Fruit fly (Drosophila melanogaster) whole organism, embryonic: Measurements from ENCODE around the gene CG8564.
A peak's percentile ranks its signal among the peaks of the same experiment; 100 is the strongest.

Source experiments
- Adf1 ChIP-seq: fragments of 200-800 bp; sonication (Bioruptor generic); IDR thresholded peaks from 2 replicates; pipeline ENCODE4 v1.3.6; 2022; ENCODE audit warnings: missing biosample characterization, missing genetic modification characterization
- Bgb ChIP-seq: fragments of 200-800 bp; sonication (Bioruptor generic); IDR thresholded peaks from 2 replicates; pipeline ENCODE4 v1.3.6; 2022; ENCODE audit warnings: missing biosample characterization, missing genetic modification characterization; ENCODE audit not compliant: partially characterized antibody
- CG10462 ChIP-seq: fragments of 200-800 bp; sonication (Bioruptor generic); optimal IDR thresholded peaks from 2 replicates; lab custom pipeline; 2016; ENCODE audit warnings: missing biosample characterization, missing genetic modification characterization
- CG12236 ChIP-seq: fragments of 200-800 bp; sonication (Bioruptor generic); optimal IDR thresholded peaks from 2 replicates; lab custom pipeline; 2016; ENCODE audit warnings: missing biosample characterization, missing genetic modification characterization
- CG12391 ChIP-seq: fragments of 200-800 bp; sonication (Bioruptor generic); optimal IDR thresholded peaks from 3 replicates; lab custom pipeline; 2018; ENCODE audit warnings: missing biosample characterization, mild to moderate bottlenecking, missing genetic modification characterization, moderate library complexity
- CG12659 ChIP-seq: fragments of 200-800 bp; sonication (Bioruptor generic); optimal IDR thresholded peaks from 3 replicates; lab custom pipeline; 2017; ENCODE audit warnings: mild to moderate bottlenecking, missing biosample characterization, missing genetic modification reagents, missing genetic modification characterization
- CG12942 ChIP-seq: fragments of 200-800 bp; sonication (Bioruptor generic); optimal IDR thresholded peaks from 3 replicates; lab custom pipeline; 2016; ENCODE audit warnings: missing biosample characterization, missing genetic modification characterization
- CG18764 ChIP-seq: fragments of 200-800 bp; sonication (Bioruptor generic); optimal IDR thresholded peaks from 3 replicates; lab custom pipeline; 2016; ENCODE audit warnings: missing biosample characterization, missing genetic modification characterization
- CG32532 ChIP-seq: fragments of 200-800 bp; sonication (Bioruptor generic); IDR thresholded peaks from 2 replicates; pipeline ENCODE4 v1.3.6; 2022; ENCODE audit warnings: missing biosample characterization, missing genetic modification characterization
- CG32767 ChIP-seq: fragments of 200-800 bp; sonication (Bioruptor generic); IDR thresholded peaks from 2 replicates; pipeline ENCODE4 v1.3.6; 2022; ENCODE audit warnings: missing biosample characterization, missing genetic modification characterization
- CG4730 ChIP-seq: fragments of 200-800 bp; sonication (Bioruptor generic); IDR thresholded peaks from 2 replicates; pipeline ENCODE4 v1.3.6; 2022; ENCODE audit warnings: missing biosample characterization, missing genetic modification characterization
- CG6765 ChIP-seq: fragments of 200-800 bp; sonication (Bioruptor generic); optimal IDR thresholded peaks from 3 replicates; lab custom pipeline; 2017; ENCODE audit warnings: missing biosample characterization, mild to moderate bottlenecking, missing genetic modification characterization
- CG7271 ChIP-seq: fragments of 200-800 bp; sonication (Bioruptor generic); optimal IDR thresholded peaks from 2 replicates; lab custom pipeline; 2018; ENCODE audit warnings: missing biosample characterization, mild to moderate bottlenecking, missing genetic modification characterization, moderate library complexity
- CG7357 ChIP-seq: fragments of 200-800 bp; sonication (Bioruptor generic); IDR thresholded peaks from 3 replicates; pipeline ENCODE4 v1.3.6; 2022; ENCODE audit warnings: missing biosample characterization, missing genetic modification characterization
- CG7786 ChIP-seq: fragments of 200-800 bp; sonication (Bioruptor generic); optimal IDR thresholded peaks from 2 replicates; lab custom pipeline; 2016; ENCODE audit warnings: missing biosample characterization, missing genetic modification characterization
- CG9215 ChIP-seq: fragments of 200-800 bp; sonication (Bioruptor generic); IDR thresholded peaks from 2 replicates; pipeline ENCODE4 v1.3.6; 2022; ENCODE audit warnings: missing biosample characterization, missing genetic modification characterization
- CG9876 ChIP-seq: fragments of 200-800 bp; sonication (Bioruptor generic); optimal IDR thresholded peaks from 2 replicates; lab custom pipeline; 2016; ENCODE audit warnings: missing biosample characterization, missing genetic modification characterization
- Dad ChIP-seq: fragments of 200-800 bp; sonication (Bioruptor generic); optimal IDR thresholded peaks from 3 replicates; lab custom pipeline; 2016; ENCODE audit warnings: missing biosample characterization, missing genetic modification characterization
- Fer1 ChIP-seq: fragments of 200-800 bp; sonication (Bioruptor generic); optimal IDR thresholded peaks from 2 replicates; lab custom pipeline; 2017; ENCODE audit warnings: missing biosample characterization, mild to moderate bottlenecking, missing genetic modification characterization
- Hey ChIP-seq: fragments of 200-800 bp; sonication (Bioruptor generic); optimal IDR thresholded peaks from 3 replicates; lab custom pipeline; 2018; ENCODE audit warnings: missing biosample characterization, mild to moderate bottlenecking, missing genetic modification characterization
- Hr78 ChIP-seq, 2 experiments: fragments of 200-800 bp in 1 of 2; fragments of >200 bp in 1 of 2; sonication (Bioruptor generic) in 1 of 2; optimal IDR thresholded peaks; 2 replicates each; lab custom pipeline; 2017 to 2019; ENCODE audit warnings: missing biosample characterization in 2 of 2, missing genetic modification characterization in 2 of 2, mild to moderate bottlenecking in 1 of 2, moderate library complexity in 1 of 2
- Hsf ChIP-seq: fragments of 200-800 bp; sonication (Bioruptor generic); optimal IDR thresholded peaks from 3 replicates; lab custom pipeline; 2016; ENCODE audit warnings: missing biosample characterization, missing genetic modification characterization
- Pdp1 ChIP-seq, 2 experiments: fragments of 200-800 bp; sonication (Bioruptor generic); optimal IDR thresholded peaks; 3 replicates each; lab custom pipeline; 2016; ENCODE audit warnings: missing biosample characterization in 2 of 2, missing genetic modification characterization in 2 of 2, mild to moderate bottlenecking in 1 of 2, moderate library complexity in 1 of 2
- Xrp1 ChIP-seq: fragments of 200-800 bp; sonication (Bioruptor generic); IDR thresholded peaks from 2 replicates; pipeline ENCODE4 v1.3.6; 2022; ENCODE audit warnings: missing biosample characterization, missing genetic modification characterization
- ac ChIP-seq: fragments of 200-800 bp; sonication (Bioruptor generic); optimal IDR thresholded peaks from 3 replicates; lab custom pipeline; 2017; ENCODE audit warnings: missing biosample characterization, mild to moderate bottlenecking, missing genetic modification characterization
- chm ChIP-seq: fragments of 200-800 bp; sonication (Bioruptor generic); IDR thresholded peaks from 2 replicates; pipeline ENCODE4 v1.3.6; 2022; ENCODE audit warnings: missing biosample characterization, missing genetic modification characterization
- croc ChIP-seq: fragments of 200-800 bp; sonication (Bioruptor generic); conservative IDR thresholded peaks from 3 replicates; pipeline ENCODE4 v1.3.6; 2022; ENCODE audit warnings: missing biosample characterization, missing genetic modification characterization
- dmrt11E ChIP-seq: fragments of 200-800 bp; sonication (Bioruptor generic); optimal IDR thresholded peaks from 3 replicates; lab custom pipeline; 2018; ENCODE audit warnings: missing biosample characterization, mild to moderate bottlenecking, missing genetic modification characterization, moderate library complexity
- grn ChIP-seq: fragments of 200-800 bp; sonication (Bioruptor generic); optimal IDR thresholded peaks from 3 replicates; lab custom pipeline; 2017; ENCODE audit warnings: missing biosample characterization, missing genetic modification characterization
- gro ChIP-seq: fragments of 200-800 bp; sonication (Bioruptor generic); optimal IDR thresholded peaks from 2 replicates; lab custom pipeline; 2016; ENCODE audit warnings: missing biosample characterization, missing genetic modification characterization
- jigr1 ChIP-seq: fragments of 200-800 bp; sonication (Bioruptor generic); IDR thresholded peaks from 3 replicates; pipeline ENCODE4 v1.3.6; 2022; ENCODE audit warnings: missing biosample characterization, missing genetic modification characterization
- klu ChIP-seq: fragments of 200-800 bp; sonication (Bioruptor generic); IDR thresholded peaks from 2 replicates; pipeline ENCODE4 v1.3.6; 2022; ENCODE audit warnings: missing biosample characterization, missing genetic modification characterization
- knrl ChIP-seq: fragments of 200-800 bp; sonication (Bioruptor generic); IDR thresholded peaks from 3 replicates; pipeline ENCODE4 v1.3.6; 2022; ENCODE audit warnings: missing biosample characterization, missing genetic modification characterization; ENCODE audit not compliant: partially characterized antibody
- lov ChIP-seq, 2 experiments: fragments of 200-800 bp in 1 of 2; fragments of >200 bp in 1 of 2; sonication (Bioruptor generic) in 1 of 2; IDR thresholded peaks in 1 of 2; optimal IDR thresholded peaks in 1 of 2; 2 replicates in 1 of 2; 3 replicates in 1 of 2; pipeline versions ENCODE4 v1.3.6 to Lab custom; 2017 to 2022; ENCODE audit warnings: missing biosample characterization in 1 of 2, missing genetic modification characterization in 1 of 2
- mirr ChIP-seq: fragments of 200-800 bp; sonication (Bioruptor generic); optimal IDR thresholded peaks from 3 replicates; lab custom pipeline; 2018; ENCODE audit warnings: missing biosample characterization, mild to moderate bottlenecking, missing genetic modification characterization
- nerfin-2 ChIP-seq: fragments of 200-800 bp; sonication (Bioruptor generic); IDR thresholded peaks from 2 replicates; pipeline ENCODE4 v1.3.6; 2022; ENCODE audit warnings: missing biosample characterization, missing genetic modification characterization; ENCODE audit not compliant: partially characterized antibody
- pan ChIP-seq, 4 experiments: fragments of >200 bp in 3 of 4; fragments of 200-800 bp in 1 of 4; sonication (Bioruptor generic) in 1 of 4; optimal IDR thresholded peaks in 3 of 4; IDR thresholded peaks in 1 of 4; 2 replicates each; pipeline versions ENCODE4 v1.3.6 to Lab custom; 2017 to 2022; ENCODE audit warnings: missing biosample characterization in 2 of 4, missing genetic modification characterization in 2 of 4, mixed read lengths in 1 of 4
- pb ChIP-seq: fragments of 200-800 bp; sonication (Bioruptor generic); optimal IDR thresholded peaks from 3 replicates; lab custom pipeline; 2016; ENCODE audit warnings: missing biosample characterization, missing genetic modification characterization
- pita ChIP-seq: fragments of 200-800 bp; sonication (Bioruptor generic); optimal IDR thresholded peaks from 2 replicates; lab custom pipeline; 2017; ENCODE audit warnings: missing biosample characterization, mild to moderate bottlenecking, missing genetic modification characterization
- psq ChIP-seq: fragments of 200-800 bp; sonication (Bioruptor generic); optimal IDR thresholded peaks from 2 replicates; lab custom pipeline; 2017; ENCODE audit warnings: missing biosample characterization, missing genetic modification characterization
- pzg ChIP-seq: fragments of 200-800 bp; sonication (Bioruptor generic); optimal IDR thresholded peaks from 3 replicates; lab custom pipeline; 2018; ENCODE audit warnings: missing biosample characterization, mild to moderate bottlenecking, missing genetic modification characterization, moderate library complexity
- repo ChIP-seq: fragments of 200-800 bp; sonication (Bioruptor generic); optimal IDR thresholded peaks from 2 replicates; lab custom pipeline; 2016; ENCODE audit warnings: missing biosample characterization, missing genetic modification characterization
- sisA ChIP-seq: fragments of 200-800 bp; sonication (Bioruptor generic); IDR thresholded peaks from 2 replicates; pipeline ENCODE4 v1.3.6; 2022; ENCODE audit warnings: missing biosample characterization, missing genetic modification characterization
- tgo ChIP-seq: fragments of 200-800 bp; sonication (Bioruptor generic); IDR thresholded peaks from 3 replicates; pipeline ENCODE4 v1.3.6; 2022; ENCODE audit warnings: missing biosample characterization, missing genetic modification characterization
- trem ChIP-seq: fragments of 200-800 bp; optimal IDR thresholded peaks from 3 replicates; lab custom pipeline; 2019; ENCODE audit warnings: missing biosample characterization, mild to moderate bottlenecking, missing genetic modification characterization, moderate library complexity
- unc-4 ChIP-seq: fragments of 200-800 bp; sonication (Bioruptor generic); IDR thresholded peaks from 2 replicates; pipeline ENCODE4 v1.3.6; 2022; ENCODE audit warnings: missing biosample characterization, missing genetic modification characterization; ENCODE audit not compliant: partially characterized antibody
- vfl ChIP-seq: fragments of 200-800 bp; sonication (Bioruptor generic); optimal IDR thresholded peaks from 2 replicates; lab custom pipeline; 2016; ENCODE audit warnings: missing biosample characterization, missing genetic modification characterization

CG8564 gene

DNA sequence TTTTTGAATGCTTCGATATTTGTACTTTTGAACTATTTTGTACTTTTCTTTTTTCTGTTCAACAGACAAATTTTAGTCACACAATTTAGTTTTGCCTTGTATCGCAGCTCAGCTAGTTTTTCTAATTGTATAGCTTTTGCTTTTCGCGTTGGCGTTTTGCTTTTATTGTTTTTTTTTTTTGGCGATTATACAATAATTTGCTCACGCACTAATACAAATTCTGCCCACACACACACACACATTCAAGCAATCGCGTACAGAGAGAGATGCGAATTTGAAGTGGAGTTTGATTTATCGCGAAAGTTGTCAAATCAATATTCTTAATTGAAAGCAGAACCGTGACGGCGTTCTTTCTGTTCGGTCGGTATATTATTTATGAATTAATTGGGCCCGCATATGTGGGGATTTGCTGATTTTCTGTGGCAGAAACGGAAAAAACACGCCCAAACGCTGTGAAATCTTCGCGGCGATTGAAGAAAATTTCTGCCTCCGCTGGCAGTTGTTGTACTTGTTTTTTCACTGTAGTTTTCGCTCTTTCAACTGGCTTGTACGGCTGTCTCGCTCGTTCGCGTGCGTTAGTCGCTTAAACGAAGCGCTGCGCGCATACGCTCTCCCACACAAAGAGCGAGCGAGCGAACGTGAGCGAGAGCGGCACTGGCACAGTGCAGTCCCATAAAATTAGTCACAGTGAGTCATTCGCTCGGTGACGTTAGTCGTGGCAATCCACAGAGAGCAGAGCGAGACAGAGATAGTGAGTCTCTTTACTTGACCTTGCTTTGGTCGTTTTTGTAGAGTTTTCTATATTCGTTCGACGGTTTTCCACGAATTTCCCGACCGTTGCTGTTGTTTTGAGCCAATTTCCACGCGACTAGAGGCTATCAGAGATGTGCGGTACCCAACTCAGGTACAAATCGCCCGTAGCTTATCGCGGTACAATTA is 47.3 kb upstream of the CG8564 start, which contains the start of gene Rac2 (continued):
- TF ChIP-seq trem (tag; lab: Kevin White, UChicago): peak; percentile 24
- no peak for TF ChIP-seq CG18764 (GFP tag; lab: Kevin White, UChicago)
- TF ChIP-seq Adf1 (GFP tag; lab: Robert Waterston, UW): peak; percentile 65
- no peak for TF ChIP-seq CG6765 (GFP tag; lab: Kevin White, UChicago)
- TF ChIP-seq CG12659: peak; percentile 7
- no peak for TF ChIP-seq CG4730
- peak; percentile 12 for TF ChIP-seq gro (GFP tag; lab: Kevin White, UChicago)
- TF ChIP-seq CG12236: no peak
- no peak for TF ChIP-seq jigr1 (GFP tag; lab: Robert Waterston, UW)
- TF ChIP-seq Dad (GFP tag; lab: Kevin White, UChicago): no peak
- TF ChIP-seq Hr78 (GFP tag; optimal IDR thresholded peaks at IDR 0.05; lab: Kevin White, UChicago): peak in 1 of 2 experiments; percentile 85
- no peak for TF ChIP-seq grn (GFP tag; lab: Kevin White, UChicago)
- no peak for TF ChIP-seq lov (optimal IDR thresholded peaks at IDR 0.05; lab: Kevin White, UChicago)
- TF ChIP-seq lov (GFP tag; IDR thresholded peaks at IDR 0.05; lab: Robert Waterston, UW): no peak
- peak in 1 of 2 experiments; percentile 96 for TF ChIP-seq Pdp1 (GFP tag; optimal IDR thresholded peaks at IDR 0.05; lab: Kevin White, UChicago)
- TF ChIP-seq pan (optimal IDR thresholded peaks at IDR 0.05; lab: Kevin White, UChicago): no peak
- TF ChIP-seq pan (GFP tag; optimal IDR thresholded peaks at IDR 0.05 in 1 of 2, IDR thresholded peaks at IDR 0.05 in 1 of 2): peak in 1 of 2 experiments; percentile 16
- TF ChIP-seq psq (GFP tag; lab: Kevin White, UChicago): no peak
- no peak for TF ChIP-seq CG10462
- no peak for TF ChIP-seq repo (GFP tag; lab: Kevin White, UChicago)
- no peak for TF ChIP-seq CG7271 (tag; lab: Kevin White, UChicago)
- TF ChIP-seq klu (GFP tag; lab: Robert Waterston, UW): no peak
- no peak for TF ChIP-seq vfl
- TF ChIP-seq CG7786 (GFP tag; lab: Kevin White, UChicago): peak; percentile 53
- no peak for TF ChIP-seq Hey (tag; lab: Kevin White, UChicago)
- no peak for TF ChIP-seq pita (GFP tag; lab: Kevin White, UChicago)
- TF ChIP-seq CG12391 (tag; lab: Kevin White, UChicago): no peak
- TF ChIP-seq Fer1: peak; percentile 15
- TF ChIP-seq tgo (GFP tag; lab: Robert Waterston, UW): no peak
- TF ChIP-seq knrl (GFP tag; lab: Robert Waterston, UW): peak; percentile 13; the same call in 1 of the 3 replicates
- TF ChIP-seq unc-4 (GFP tag; lab: Robert Waterston, UW): no peak; the same call in 1 of the 2 replicates
- TF ChIP-seq pb (GFP tag; lab: Kevin White, UChicago): no peak
- TF ChIP-seq nerfin-2 (GFP tag; lab: Robert Waterston, UW): no peak
- TF ChIP-seq CG9215 (GFP tag; lab: Robert Waterston, UW): no peak
- TF ChIP-seq sisA (GFP tag; lab: Robert Waterston, UW): no peak
- TF ChIP-seq CG32767: no peak
- TF ChIP-seq croc (GFP tag; lab: Robert Waterston, UW): no peak
- peak; percentile 22 for TF ChIP-seq Hsf
- TF ChIP-seq CG32532 (GFP tag; lab: Robert Waterston, UW): peak; percentile 61; the same call in 1 of the 2 replicates
- TF ChIP-seq dmrt11E: no peak
- no peak for TF ChIP-seq CG9876 (GFP tag; lab: Kevin White, UChicago)
- 0 out of 3 replicates have a peak, but pooled peaks have one; percentile 13 for TF ChIP-seq CG7357 (GFP tag; lab: Robert Waterston, UW)
- no peak for TF ChIP-seq pzg (GFP tag; lab: Kevin White, UChicago)
- TF ChIP-seq ac (GFP tag; lab: Kevin White, UChicago): no peak
- peak; percentile 40; the same call in 1 of the 2 replicates for TF ChIP-seq Xrp1
- peak; percentile 49 for TF ChIP-seq chm (GFP tag; lab: Robert Waterston, UW)
- TF ChIP-seq Bgb: peak; percentile 36; the same call in 1 of the 2 replicates
- TF ChIP-seq CG12942 (GFP tag; lab: Kevin White, UChicago): no peak
- TF ChIP-seq mirr: peak; percentile 48
